Worm (Caenorhabditis elegans): ENCODE data around the gene F08F8.9.

DNA sequence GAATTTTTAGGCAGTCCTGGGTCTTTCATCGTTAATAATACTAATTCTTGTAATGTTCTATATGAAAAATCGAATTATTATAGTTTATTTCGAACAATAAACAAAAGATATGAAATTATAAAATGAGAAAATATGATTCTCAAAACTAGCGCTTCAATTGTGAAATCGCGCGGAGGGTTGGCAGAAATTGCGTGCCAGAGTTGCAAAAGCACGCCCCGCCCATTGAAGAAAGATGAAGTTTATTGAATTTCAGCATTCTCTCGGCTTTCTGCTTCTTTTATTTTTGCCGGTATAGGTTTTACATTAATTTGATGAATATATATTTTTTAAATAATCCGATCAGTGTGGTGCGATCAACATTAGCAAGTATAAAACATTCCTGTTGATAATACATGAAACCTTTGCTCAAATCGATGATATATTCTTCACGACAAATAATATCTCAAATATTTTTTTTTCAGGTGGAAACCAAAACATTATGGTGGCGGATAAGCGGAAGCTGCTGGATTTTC, 5.3 kb upstream of the F08F8.9 start, which contains the start of the genes eco-1 and hmgr-1:
- TF ChIP-seq tab-1 (GFP tag; IDR thresholded peaks at IDR 0.05) (no peak), ztf-29 (GFP tag; IDR thresholded peaks at IDR 0.05) (no peak), flt-1 (GFP tag; IDR thresholded peaks at IDR 0.05) (no peak), klf-2 (GFP tag; conservative IDR thresholded peaks at IDR 0.05) (no peak), ztf-23 (GFP tag; IDR thresholded peaks at IDR 0.05) (0 out of 2 replicates have a peak, but pooled peaks have one; percentile 27)

Measured in whole organism, midembryonic.